Fruit fly (Drosophila melanogaster): ENCODE data around the gene Grip163.

DNA sequence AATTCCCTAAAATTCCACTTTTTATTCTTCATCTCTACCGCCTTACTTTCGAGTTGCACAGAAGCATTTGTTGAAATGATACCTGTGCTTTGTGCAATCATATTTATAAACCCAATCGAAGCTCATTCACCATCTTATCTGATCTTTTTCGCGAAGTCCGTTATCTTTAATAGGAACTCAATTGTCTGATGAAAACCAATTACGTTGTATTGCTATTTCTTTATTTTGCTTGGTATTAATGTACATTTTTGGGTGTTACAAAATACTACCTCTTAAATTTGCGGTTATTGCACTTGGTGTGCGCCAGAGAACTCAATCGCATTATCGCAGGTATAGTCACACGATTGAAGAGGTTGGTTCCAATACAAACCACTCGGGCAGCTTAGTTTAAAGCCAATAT, 25.1 kb downstream of the Grip163 start, which contains the start of gene Muc68E:
- no peak for TF ChIP-seq Dfd (GFP tag; optimal IDR thresholded peaks at IDR 0.05)
- no peak for TF ChIP-seq pan (optimal IDR thresholded peaks at IDR 0.05)
- TF ChIP-seq psq (GFP tag; optimal IDR thresholded peaks at IDR 0.05), result no peak
- no peak for TF ChIP-seq CG32264 (GFP tag; optimal IDR thresholded peaks at IDR 0.05)
- TF ChIP-seq Sp1 (GFP tag; optimal IDR thresholded peaks at IDR 0.05), result no peak
- no peak for TF ChIP-seq br (GFP tag; optimal IDR thresholded peaks at IDR 0.05)
- TF ChIP-seq brk (GFP tag; optimal IDR thresholded peaks at IDR 0.05), result no peak
- no peak for TF ChIP-seq h (GFP tag; optimal IDR thresholded peaks at IDR 0.05)
- no peak for TF ChIP-seq Hr78 (GFP tag; optimal IDR thresholded peaks at IDR 0.05)
- no peak for TF ChIP-seq GATAd (GFP tag; optimal IDR thresholded peaks at IDR 0.05)
- no peak for TF ChIP-seq foxo (GFP tag; optimal IDR thresholded peaks at IDR 0.05)
- TF ChIP-seq tai (GFP tag; optimal IDR thresholded peaks at IDR 0.05), result no peak

All from whole organism, wandering third instar larva.